Fruit fly (Drosophila melanogaster) S2 (cell line): ENCODE results near the gene Charon.

Source experiments
- CG8478 ChIP-seq: fragments of >200 bp; optimal IDR thresholded peaks from 2 replicates; lab custom pipeline; 2018
- CTCF ChIP-seq, 2 experiments: fragments of >200 bp; optimal IDR thresholded peaks; 2 replicates each; lab custom pipeline; 2018

- TF ChIP-seq CTCF (optimal IDR thresholded peaks at IDR 0.05; lab: Kevin White, UChicago) (no peak), CG8478 (lab: Kevin White, UChicago) (no peak)
These were observed 48.3 kb downstream of the Charon start for dm6 chr2L:1124265-1124664.
